Fruit fly (Drosophila melanogaster) whole organism, prepupa: ENCODE data around the gene Spc25.

ENCODE experiments used
- CG10669 ChIP-seq: fragments of 200-800 bp; sonication (Bioruptor generic); optimal IDR thresholded peaks from 3 replicates; lab custom pipeline; 2018; ENCODE audit warnings: missing biosample characterization, mild to moderate bottlenecking, missing genetic modification characterization, moderate library complexity
- CG11294 ChIP-seq: fragments of 200-800 bp; sonication (Bioruptor generic); IDR thresholded peaks from 2 replicates; pipeline ENCODE4 v1.3.6; 2022; ENCODE audit warnings: missing biosample characterization, missing genetic modification characterization
- CG11902 ChIP-seq: fragments of 200-800 bp; sonication (Bioruptor generic); optimal IDR thresholded peaks from 3 replicates; lab custom pipeline; 2016; ENCODE audit warnings: missing biosample characterization, missing genetic modification characterization
- CG15336 ChIP-seq: fragments of 200-800 bp; sonication (Bioruptor generic); IDR thresholded peaks from 2 replicates; pipeline ENCODE4 v1.3.6; 2022; ENCODE audit warnings: missing biosample characterization, missing genetic modification characterization
- CG1621 ChIP-seq: fragments of 200-800 bp; sonication (Bioruptor generic); optimal IDR thresholded peaks from 3 replicates; lab custom pipeline; 2018; ENCODE audit warnings: missing biosample characterization, mild to moderate bottlenecking, missing genetic modification characterization
- CG16779 ChIP-seq: fragments of 200-800 bp; sonication (Bioruptor generic); optimal IDR thresholded peaks from 3 replicates; lab custom pipeline; 2017; ENCODE audit warnings: missing biosample characterization, mild to moderate bottlenecking, missing genetic modification characterization
- CG3032 ChIP-seq: fragments of 200-800 bp; optimal IDR thresholded peaks from 2 replicates; lab custom pipeline; 2019; ENCODE audit warnings: missing biosample characterization, mild to moderate bottlenecking, missing genetic modification characterization, moderate library complexity
- CG31627 ChIP-seq: fragments of 200-800 bp; sonication (Bioruptor generic); optimal IDR thresholded peaks from 3 replicates; lab custom pipeline; 2016; ENCODE audit warnings: missing biosample characterization, missing genetic modification characterization
- CG3919 ChIP-seq: fragments of 200-800 bp; sonication (Bioruptor generic); optimal IDR thresholded peaks from 3 replicates; lab custom pipeline; 2016; ENCODE audit warnings: missing biosample characterization, missing genetic modification characterization
- CG6163 ChIP-seq: fragments of 200-800 bp; sonication (Bioruptor generic); IDR thresholded peaks from 3 replicates; pipeline ENCODE4 v1.3.6; 2022; ENCODE audit warnings: missing biosample characterization, missing genetic modification characterization
- CG6792 ChIP-seq: fragments of 200-800 bp; sonication (Bioruptor generic); optimal IDR thresholded peaks from 3 replicates; lab custom pipeline; 2016; ENCODE audit warnings: missing biosample characterization, missing genetic modification characterization
- CG6808 ChIP-seq: fragments of 200-800 bp; sonication (Bioruptor generic); optimal IDR thresholded peaks from 3 replicates; lab custom pipeline; 2017; ENCODE audit warnings: missing biosample characterization, missing genetic modification characterization, mild to moderate bottlenecking, moderate library complexity, missing genetic modification reagents
- CG6854 ChIP-seq: fragments of 200-800 bp; sonication (Bioruptor generic); optimal IDR thresholded peaks from 2 replicates; lab custom pipeline; 2017; ENCODE audit warnings: missing biosample characterization, mild to moderate bottlenecking, missing genetic modification characterization
- CG7368 ChIP-seq: fragments of 200-800 bp; sonication (Bioruptor generic); optimal IDR thresholded peaks from 3 replicates; lab custom pipeline; 2016; ENCODE audit warnings: missing biosample characterization, missing genetic modification characterization
- CG8119 ChIP-seq: fragments of 200-800 bp; sonication (Bioruptor generic); IDR thresholded peaks from 3 replicates; pipeline ENCODE4 v1.3.6; 2022; ENCODE audit warnings: missing biosample characterization, missing genetic modification characterization
- CG8632 ChIP-seq: fragments of 200-800 bp; sonication (Bioruptor generic); optimal IDR thresholded peaks from 3 replicates; lab custom pipeline; 2016; ENCODE audit warnings: missing biosample characterization, missing genetic modification characterization
- CG9139 ChIP-seq: fragments of 200-800 bp; sonication (Bioruptor generic); optimal IDR thresholded peaks from 3 replicates; lab custom pipeline; 2017; ENCODE audit warnings: missing biosample characterization, mild to moderate bottlenecking, missing genetic modification characterization
- Eip75B ChIP-seq: fragments of 200-800 bp; sonication (Bioruptor generic); optimal IDR thresholded peaks from 3 replicates; lab custom pipeline; 2016; ENCODE audit warnings: missing biosample characterization, missing genetic modification characterization
- Eip78C ChIP-seq: fragments of 200-800 bp; sonication (Bioruptor generic); peaks from one replicate; lab custom pipeline; 2016; ENCODE audit warnings: missing biosample characterization, missing genetic modification characterization
- Ets21C ChIP-seq: fragments of 200-800 bp; sonication (Bioruptor generic); optimal IDR thresholded peaks from 3 replicates; lab custom pipeline; 2016; ENCODE audit warnings: missing biosample characterization, missing genetic modification characterization
- Ets96B ChIP-seq: fragments of 200-800 bp; optimal IDR thresholded peaks from 2 replicates; lab custom pipeline; 2019; ENCODE audit warnings: missing biosample characterization, mild to moderate bottlenecking, missing genetic modification characterization, moderate library complexity
- Hr39 ChIP-seq: fragments of 200-800 bp; sonication (Bioruptor generic); optimal IDR thresholded peaks from 2 replicates; lab custom pipeline; 2016; ENCODE audit warnings: missing biosample characterization, missing genetic modification characterization
- Hr4 ChIP-seq: fragments of 200-800 bp; sonication (Bioruptor generic); optimal IDR thresholded peaks from 3 replicates; lab custom pipeline; 2016; ENCODE audit warnings: missing biosample characterization, missing genetic modification characterization
- Lpt ChIP-seq: fragments of 200-800 bp; sonication (Bioruptor generic); optimal IDR thresholded peaks from 3 replicates; lab custom pipeline; 2016; ENCODE audit warnings: missing biosample characterization, missing genetic modification characterization
- Met ChIP-seq: fragments of 200-800 bp; sonication (Bioruptor generic); optimal IDR thresholded peaks from 3 replicates; lab custom pipeline; 2016; ENCODE audit warnings: missing biosample characterization, missing genetic modification characterization
- OdsH ChIP-seq: fragments of 200-800 bp; sonication (Bioruptor generic); optimal IDR thresholded peaks from 3 replicates; lab custom pipeline; 2016; ENCODE audit warnings: missing biosample characterization, missing genetic modification characterization
- Smox ChIP-seq: fragments of 200-800 bp; sonication (Bioruptor generic); optimal IDR thresholded peaks from 3 replicates; lab custom pipeline; 2016; ENCODE audit warnings: missing biosample characterization, missing genetic modification characterization
- Sox102F ChIP-seq: fragments of 200-800 bp; sonication (Bioruptor generic); optimal IDR thresholded peaks from 2 replicates; lab custom pipeline; 2016; ENCODE audit warnings: missing biosample characterization, mild to moderate bottlenecking, missing genetic modification characterization
- Sox14 ChIP-seq: fragments of 200-800 bp; sonication (Bioruptor generic); optimal IDR thresholded peaks from 3 replicates; lab custom pipeline; 2016; ENCODE audit warnings: missing biosample characterization, missing genetic modification characterization
- achi ChIP-seq: fragments of 200-800 bp; sonication (Bioruptor generic); optimal IDR thresholded peaks from 3 replicates; lab custom pipeline; 2016; ENCODE audit warnings: missing biosample characterization, missing genetic modification characterization
- cyc ChIP-seq: fragments of 200-800 bp; sonication (Bioruptor generic); optimal IDR thresholded peaks from 3 replicates; lab custom pipeline; 2016; ENCODE audit warnings: missing biosample characterization, missing genetic modification characterization
- dac ChIP-seq: fragments of 200-800 bp; sonication (Bioruptor generic); optimal IDR thresholded peaks from 2 replicates; lab custom pipeline; 2017; ENCODE audit warnings: missing biosample characterization, mild to moderate bottlenecking, missing genetic modification characterization
- dsx ChIP-seq: fragments of 200-800 bp; optimal IDR thresholded peaks from 3 replicates; lab custom pipeline; 2019; ENCODE audit warnings: missing biosample characterization, mild to moderate bottlenecking, missing genetic modification characterization, moderate library complexity; ENCODE audit not compliant: poor library complexity, severe bottlenecking
- eg ChIP-seq: fragments of 200-800 bp; sonication (Bioruptor generic); IDR thresholded peaks from 3 replicates; pipeline ENCODE4 v1.3.6; 2022; ENCODE audit warnings: missing biosample characterization, missing genetic modification characterization
- esn ChIP-seq: fragments of 200-800 bp; sonication (Bioruptor generic); optimal IDR thresholded peaks from 2 replicates; lab custom pipeline; 2016; ENCODE audit warnings: missing biosample characterization, mild to moderate bottlenecking, missing genetic modification characterization, moderate library complexity
- fd59A ChIP-seq: fragments of 200-800 bp; sonication (Bioruptor generic); optimal IDR thresholded peaks from 2 replicates; lab custom pipeline; 2017; ENCODE audit warnings: missing biosample characterization, mild to moderate bottlenecking, missing genetic modification characterization, missing genetic modification reagents
- fd85E ChIP-seq: fragments of 200-800 bp; sonication (Bioruptor generic); optimal IDR thresholded peaks from 3 replicates; lab custom pipeline; 2016; ENCODE audit warnings: missing biosample characterization, missing genetic modification characterization
- fkh ChIP-seq: fragments of 200-800 bp; sonication (Bioruptor generic); optimal IDR thresholded peaks from 3 replicates; lab custom pipeline; 2017; ENCODE audit warnings: missing biosample characterization, mild to moderate bottlenecking, missing genetic modification characterization, moderate library complexity
- net ChIP-seq: fragments of 200-800 bp; sonication (Bioruptor generic); optimal IDR thresholded peaks from 3 replicates; lab custom pipeline; 2016; ENCODE audit warnings: missing biosample characterization, missing genetic modification characterization
- pdm3 ChIP-seq: fragments of 200-800 bp; sonication (Bioruptor generic); optimal IDR thresholded peaks from 3 replicates; lab custom pipeline; 2016; ENCODE audit warnings: missing biosample characterization, missing genetic modification characterization
- salr ChIP-seq, 2 experiments: fragments of 200-800 bp; sonication (Bioruptor generic); optimal IDR thresholded peaks; 3 replicates each; lab custom pipeline; 2016 to 2018; ENCODE audit warnings: missing biosample characterization in 2 of 2, missing genetic modification characterization in 2 of 2, mild to moderate bottlenecking in 1 of 2
- svp ChIP-seq: fragments of 200-800 bp; sonication (Bioruptor generic); peaks from one replicate; lab custom pipeline; 2016; ENCODE audit warnings: missing biosample characterization, missing genetic modification characterization
- vri ChIP-seq: fragments of 200-800 bp; sonication (Bioruptor generic); optimal IDR thresholded peaks from 3 replicates; lab custom pipeline; 2016; ENCODE audit warnings: missing biosample characterization, mild to moderate bottlenecking, missing genetic modification characterization

Gene Spc25

dm6 chr3R:12982167-12982981, 20.8 kb downstream of the Spc25 start (continued):
- 0 out of 2 replicates have a peak, but pooled peaks have one; percentile 17 for TF ChIP-seq CG11294 (GFP tag; lab: Robert Waterston, UW)
- peak; percentile 63 for TF ChIP-seq OdsH (GFP tag; lab: Kevin White, UChicago)
- peak; percentile 85 for TF ChIP-seq fkh (GFP tag; lab: Kevin White, UChicago)
- no peak for TF ChIP-seq CG16779 (tag; lab: Kevin White, UChicago)
- peak; percentile 61 for TF ChIP-seq achi (GFP tag; lab: Kevin White, UChicago)
- TF ChIP-seq CG7368 (GFP tag; lab: Kevin White, UChicago), result no peak
- TF ChIP-seq CG10669 (GFP tag; lab: Kevin White, UChicago), result peak; percentile 76
- peak; percentile 50 for TF ChIP-seq CG15336
- peak; percentile 49 for TF ChIP-seq CG31627 (GFP tag; lab: Kevin White, UChicago)
- TF ChIP-seq Sox102F (GFP tag; lab: Kevin White, UChicago), result no peak
- no peak for TF ChIP-seq CG3919
- peak; percentile 46 for TF ChIP-seq Smox
- TF ChIP-seq cyc (GFP tag; lab: Kevin White, UChicago), result peak; percentile 31
- TF ChIP-seq CG11902, result peak; percentile 32
- peak; percentile 21 for TF ChIP-seq fd85E (GFP tag; lab: Kevin White, UChicago)
- TF ChIP-seq CG3032 (tag; lab: Kevin White, UChicago), result peak; percentile 68
- peak; percentile 55 for TF ChIP-seq Lpt (GFP tag; lab: Kevin White, UChicago)
- peak; percentile 25 for TF ChIP-seq dac (GFP tag; lab: Kevin White, UChicago)
- peak; percentile 65 for TF ChIP-seq Hr4 (GFP tag; lab: Kevin White, UChicago)

- TF ChIP-seq CG6792 (GFP tag; lab: Kevin White, UChicago) (no peak), CG3032 (tag; lab: Kevin White, UChicago) (no peak), esn (GFP tag; lab: Kevin White, UChicago) (no peak), CG6163 (GFP tag; lab: Robert Waterston, UW) (no peak), fd59A (no peak), Lpt (GFP tag; lab: Kevin White, UChicago) (no peak), CG11902 (no peak), Sox102F (GFP tag; lab: Kevin White, UChicago) (no peak), vri (peak; percentile 36), fd85E (GFP tag; lab: Kevin White, UChicago) (no peak), fkh (GFP tag; lab: Kevin White, UChicago) (peak; percentile 45), CG6808 (GFP tag; lab: Kevin White, UChicago) (no peak), dsx (no peak), CG15336 (peak; percentile 41; the same call in 1 of the 2 replicates), CG8119 (GFP tag; lab: Robert Waterston, UW) (peak; percentile 13; the same call in 1 of the 3 replicates), cyc (GFP tag; lab: Kevin White, UChicago) (no peak), Eip78C (no peak), pdm3 (GFP tag; lab: Kevin White, UChicago) (no peak), CG9139 (GFP tag; lab: Kevin White, UChicago) (no peak), eg (GFP tag; lab: Robert Waterston, UW) (peak; percentile 55; the same call in 2 of the 3 replicates), CG31627 (GFP tag; lab: Kevin White, UChicago) (no peak), Ets21C (GFP tag; lab: Kevin White, UChicago) (no peak), svp (GFP tag; lab: Kevin White, UChicago) (peak; percentile 36)
Measured at dm6 chr3R:12982982-12983633, 21.6 kb downstream of the Spc25 start.

- TF ChIP-seq salr (GFP tag; optimal IDR thresholded peaks at IDR 0.05; lab: Kevin White, UChicago) (no peak), Hr39 (GFP tag; lab: Kevin White, UChicago) (no peak), CG7368 (GFP tag; lab: Kevin White, UChicago) (no peak), CG6854 (GFP tag; lab: Kevin White, UChicago) (no peak), Eip78C (no peak), CG8632 (GFP tag; lab: Kevin White, UChicago) (no peak), Ets96B (no peak), CG16779 (tag; lab: Kevin White, UChicago) (no peak), net (no peak), Lpt (GFP tag; lab: Kevin White, UChicago) (no peak), CG9139 (GFP tag; lab: Kevin White, UChicago) (no peak), cyc (GFP tag; lab: Kevin White, UChicago) (peak; percentile 1), CG3032 (tag; lab: Kevin White, UChicago) (peak; percentile 57), CG6792 (GFP tag; lab: Kevin White, UChicago) (no peak), CG1621 (tag; lab: Kevin White, UChicago) (no peak), dac (GFP tag; lab: Kevin White, UChicago) (no peak), Sox14 (GFP tag; lab: Kevin White, UChicago) (no peak), Eip75B (no peak), Met (GFP tag; lab: Kevin White, UChicago) (no peak)
Measured at dm6 chr3R:12985828-12986530, 24.4 kb downstream of the Spc25 start, which contains the start of gene CG31342. Gene CG31342 (plus strand): TSS chr3R:12986041.
